Worm (Caenorhabditis elegans): Measurements from ENCODE around the gene dpy-11.

Gene dpy-11

ce11 chrV:6498441-6498840 is 16.6 kb downstream of the dpy-11 start:
- no peak for TF ChIP-seq hnd-1 (tag; optimal IDR thresholded peaks at IDR 0.05)
- no peak for TF ChIP-seq flt-1 (GFP tag; IDR thresholded peaks at IDR 0.05)
- no peak for TF ChIP-seq ets-7 (tag; optimal IDR thresholded peaks at IDR 0.05)
- no peak for TF ChIP-seq scrt-1 (GFP tag; IDR thresholded peaks at IDR 0.05)

- no peak for TF ChIP-seq F13C5.2 (tag; optimal IDR thresholded peaks at IDR 0.05)
- TF ChIP-seq flt-1 (GFP tag; IDR thresholded peaks at IDR 0.05) = no peak
- TF ChIP-seq sea-1 (GFP tag; conservative IDR thresholded peaks at IDR 0.05) = no peak
- no peak for TF ChIP-seq B0310.2 (tag; optimal IDR thresholded peaks at IDR 0.05)
- TF ChIP-seq pes-1 (GFP tag; IDR thresholded peaks at IDR 0.05) = no peak
- TF ChIP-seq aly-1 (tag; optimal IDR thresholded peaks at IDR 0.05) = no peak
- no peak for TF ChIP-seq tra-4 (tag; optimal IDR thresholded peaks at IDR 0.05)
- TF ChIP-seq ceh-13 (GFP tag; optimal IDR thresholded peaks at IDR 0.05) = no peak
- TF ChIP-seq ets-7 (tag; optimal IDR thresholded peaks at IDR 0.05) = no peak
- TF ChIP-seq tbx-37 (GFP tag; conservative IDR thresholded peaks at IDR 0.05) = no peak
- no peak for TF ChIP-seq ceh-36 (tag; optimal IDR thresholded peaks at IDR 0.05)
- TF ChIP-seq tbx-11 (GFP tag; IDR thresholded peaks at IDR 0.05) = no peak
- no peak for TF ChIP-seq hnd-1 (tag; optimal IDR thresholded peaks at IDR 0.05)
- TF ChIP-seq ama-1 (optimal IDR thresholded peaks at IDR 0.05) = no peak
- no peak for TF ChIP-seq scrt-1 (GFP tag; IDR thresholded peaks at IDR 0.05)
- TF ChIP-seq hmbx-1 (tag; optimal IDR thresholded peaks at IDR 0.05) = no peak
- TF ChIP-seq hmg-4 (GFP tag; optimal IDR thresholded peaks at IDR 0.05) = no peak
Measured at ce11 chrV:6496611-6497158, 18.4 kb downstream of the dpy-11 start, which contains the start of gene dgtr-1. TSS of gene dgtr-1 (plus strand) at chrV:6497108.

- TF ChIP-seq hmg-4 (GFP tag; optimal IDR thresholded peaks at IDR 0.05) (no peak), flt-1 (GFP tag; IDR thresholded peaks at IDR 0.05) (no peak), tra-4 (tag; optimal IDR thresholded peaks at IDR 0.05) (no peak), tbx-37 (GFP tag; conservative IDR thresholded peaks at IDR 0.05) (no peak), B0310.2 (tag; optimal IDR thresholded peaks at IDR 0.05) (no peak), scrt-1 (GFP tag; IDR thresholded peaks at IDR 0.05) (no peak), aly-1 (tag; optimal IDR thresholded peaks at IDR 0.05) (no peak), ceh-36 (tag; optimal IDR thresholded peaks at IDR 0.05) (no peak), F13C5.2 (tag; optimal IDR thresholded peaks at IDR 0.05) (no peak), hnd-1 (tag; optimal IDR thresholded peaks at IDR 0.05) (no peak), ceh-13 (GFP tag; optimal IDR thresholded peaks at IDR 0.05) (no peak), ets-7 (tag; optimal IDR thresholded peaks at IDR 0.05) (no peak), pes-1 (GFP tag; IDR thresholded peaks at IDR 0.05) (no peak), ama-1 (optimal IDR thresholded peaks at IDR 0.05) (no peak)
Measured at ce11 chrV:6495353-6495752, 19.7 kb downstream of the dpy-11 start.

- no peak for TF ChIP-seq F13C5.2 (tag; optimal IDR thresholded peaks at IDR 0.05)
- no peak for TF ChIP-seq scrt-1 (GFP tag; IDR thresholded peaks at IDR 0.05)
- TF ChIP-seq ceh-13 (GFP tag; optimal IDR thresholded peaks at IDR 0.05) = no peak
- TF ChIP-seq hmbx-1 (tag; optimal IDR thresholded peaks at IDR 0.05) = no peak
- no peak for TF ChIP-seq tbx-37 (GFP tag; conservative IDR thresholded peaks at IDR 0.05)
- TF ChIP-seq ceh-36 (tag; optimal IDR thresholded peaks at IDR 0.05) = no peak
- TF ChIP-seq hmg-4 (GFP tag; optimal IDR thresholded peaks at IDR 0.05) = no peak
- no peak for TF ChIP-seq B0310.2 (tag; optimal IDR thresholded peaks at IDR 0.05)
- TF ChIP-seq pes-1 (GFP tag; IDR thresholded peaks at IDR 0.05) = no peak
- TF ChIP-seq tra-4 (tag; optimal IDR thresholded peaks at IDR 0.05) = no peak
- TF ChIP-seq hnd-1 (tag; optimal IDR thresholded peaks at IDR 0.05) = no peak
- TF ChIP-seq ets-7 (tag; optimal IDR thresholded peaks at IDR 0.05) = no peak
- TF ChIP-seq aly-1 (tag; optimal IDR thresholded peaks at IDR 0.05) = no peak
- no peak for TF ChIP-seq tbx-11 (GFP tag; IDR thresholded peaks at IDR 0.05)
- TF ChIP-seq flt-1 (GFP tag; IDR thresholded peaks at IDR 0.05) = no peak
- no peak for TF ChIP-seq sea-1 (GFP tag; conservative IDR thresholded peaks at IDR 0.05)
- TF ChIP-seq ama-1 (optimal IDR thresholded peaks at IDR 0.05) = no peak
Measured at ce11 chrV:6493821-6494220, 21.2 kb downstream of the dpy-11 start, which contains the start of gene cpt-6. TSS of gene cpt-6 (minus strand) at chrV:6493921.

- TF ChIP-seq tbx-37 (GFP tag; conservative IDR thresholded peaks at IDR 0.05) = no peak
- no peak for TF ChIP-seq ets-7 (tag; optimal IDR thresholded peaks at IDR 0.05)
- TF ChIP-seq ama-1 (optimal IDR thresholded peaks at IDR 0.05) = no peak
- TF ChIP-seq hmbx-1 (tag; optimal IDR thresholded peaks at IDR 0.05) = no peak
- no peak for TF ChIP-seq ceh-36 (tag; optimal IDR thresholded peaks at IDR 0.05)
- no peak for TF ChIP-seq tra-4 (tag; optimal IDR thresholded peaks at IDR 0.05)
Measured at ce11 chrV:6492497-6492896, 22.5 kb downstream of the dpy-11 start.

- no peak for TF ChIP-seq scrt-1 (GFP tag; IDR thresholded peaks at IDR 0.05)
- TF ChIP-seq ceh-13 (GFP tag; optimal IDR thresholded peaks at IDR 0.05) = no peak
- no peak for TF ChIP-seq pes-1 (GFP tag; IDR thresholded peaks at IDR 0.05)
- TF ChIP-seq hmg-4 (GFP tag; optimal IDR thresholded peaks at IDR 0.05) = no peak
- TF ChIP-seq tra-4 (tag; optimal IDR thresholded peaks at IDR 0.05) = no peak
- no peak for TF ChIP-seq hmbx-1 (tag; optimal IDR thresholded peaks at IDR 0.05)
Measured at ce11 chrV:6488849-6489248, 26.2 kb downstream of the dpy-11 start, which contains the start of gene lec-10. TSS of gene lec-10 (minus strand) at chrV:6489120.

- TF ChIP-seq ets-7 (tag; optimal IDR thresholded peaks at IDR 0.05) (no peak), flt-1 (GFP tag; IDR thresholded peaks at IDR 0.05) (no peak), sea-1 (GFP tag; conservative IDR thresholded peaks at IDR 0.05) (no peak), tbx-11 (GFP tag; IDR thresholded peaks at IDR 0.05) (no peak), tbx-37 (GFP tag; conservative IDR thresholded peaks at IDR 0.05) (no peak), ceh-36 (tag; optimal IDR thresholded peaks at IDR 0.05) (no peak), ceh-13 (GFP tag; optimal IDR thresholded peaks at IDR 0.05) (no peak), hmbx-1 (tag; optimal IDR thresholded peaks at IDR 0.05) (no peak), scrt-1 (GFP tag; IDR thresholded peaks at IDR 0.05) (no peak), pes-1 (GFP tag; IDR thresholded peaks at IDR 0.05) (no peak), aly-1 (tag; optimal IDR thresholded peaks at IDR 0.05) (no peak), hmg-4 (GFP tag; optimal IDR thresholded peaks at IDR 0.05) (no peak), ama-1 (optimal IDR thresholded peaks at IDR 0.05) (no peak)
Measured at ce11 chrV:6487878-6488277, 27.2 kb downstream of the dpy-11 start.

ce11 chrV:6485109-6485508 is 29.9 kb downstream of the dpy-11 start:
- TF ChIP-seq tbx-37 (GFP tag; conservative IDR thresholded peaks at IDR 0.05) (no peak), pes-1 (GFP tag; IDR thresholded peaks at IDR 0.05) (no peak), F13C5.2 (tag; optimal IDR thresholded peaks at IDR 0.05) (peak; percentile 3)
